Worm (Caenorhabditis elegans): ENCODE results near the gene aagr-3.
A peak's percentile ranks its signal among the peaks of the same experiment; 100 is the strongest.

Gene aagr-3

ce11 chrV:9692109-9692581 is 37.2 kb downstream of the aagr-3 start, which contains the start of gene ztf-9 (continued):
- TF ChIP-seq lin-13 (GFP tag; optimal IDR thresholded peaks at IDR 0.05), result no peak
- TF ChIP-seq nhr-77 (tag; optimal IDR thresholded peaks at IDR 0.05), result peak; percentile 39
- TF ChIP-seq aly-2 (tag; optimal IDR thresholded peaks at IDR 0.05), result no peak
- TF ChIP-seq sox-4 (tag; optimal IDR thresholded peaks at IDR 0.05), result no peak
- TF ChIP-seq hlh-4 (tag; optimal IDR thresholded peaks at IDR 0.05), result no peak
- no peak for TF ChIP-seq unc-30 (tag; optimal IDR thresholded peaks at IDR 0.05)
- peak; percentile 59 for TF ChIP-seq snu-23 (GFP tag; optimal IDR thresholded peaks at IDR 0.05)
- TF ChIP-seq zag-1 (tag; optimal IDR thresholded peaks at IDR 0.05), result no peak
- no peak for TF ChIP-seq isw-1 (GFP tag; IDR thresholded peaks at IDR 0.05)
- no peak for TF ChIP-seq vab-15 (tag; optimal IDR thresholded peaks at IDR 0.05)
- no peak for TF ChIP-seq nhr-90 (tag; optimal IDR thresholded peaks at IDR 0.05; ENCODE audit: poor library complexity)
- TF ChIP-seq unc-130 (tag; optimal IDR thresholded peaks at IDR 0.05), result no peak
- TF ChIP-seq mdl-1 (tag; optimal IDR thresholded peaks at IDR 0.05), result no peak
- TF ChIP-seq lin-15B (tag; optimal IDR thresholded peaks at IDR 0.05), result no peak
- peak; percentile 50 for TF ChIP-seq rnt-1 (tag; optimal IDR thresholded peaks at IDR 0.05)
- TF ChIP-seq unc-86 (tag; optimal IDR thresholded peaks at IDR 0.05), result no peak
- peak; percentile 99 for TF ChIP-seq blmp-1 (tag; optimal IDR thresholded peaks at IDR 0.05)
- no peak for TF ChIP-seq pqm-1 (tag; optimal IDR thresholded peaks at IDR 0.05)
- TF ChIP-seq Y116A8C.19 (tag; optimal IDR thresholded peaks at IDR 0.05; ENCODE audit: borderline replicate concordance), result no peak
- no peak for TF ChIP-seq fkh-8 (tag; optimal IDR thresholded peaks at IDR 0.05)
- no peak for TF ChIP-seq nhr-237 (tag; optimal IDR thresholded peaks at IDR 0.05)
- TF ChIP-seq ztf-11 (tag; optimal IDR thresholded peaks at IDR 0.05), result no peak
- TF ChIP-seq unc-62 (GFP tag; optimal IDR thresholded peaks at IDR 0.05), result no peak
- TF ChIP-seq nhr-76 (tag; optimal IDR thresholded peaks at IDR 0.05), result no peak
- no peak for TF ChIP-seq ztf-4 (tag; optimal IDR thresholded peaks at IDR 0.05)
- no peak for TF ChIP-seq aha-1 (tag; optimal IDR thresholded peaks at IDR 0.05)
- no peak for TF ChIP-seq lir-3 (tag; optimal IDR thresholded peaks at IDR 0.05; ENCODE audit: poor library complexity)
- no peak for TF ChIP-seq hpl-2 (GFP tag; optimal IDR thresholded peaks at IDR 0.05)
- TF ChIP-seq ceh-82 (tag; optimal IDR thresholded peaks at IDR 0.05), result peak in 1 of 3 experiments; percentile 49
- TF ChIP-seq lin-14 (GFP tag; optimal IDR thresholded peaks at IDR 0.05), result peak; percentile 87
- TF ChIP-seq jun-1 (tag; optimal IDR thresholded peaks at IDR 0.05), result peak; percentile 6
- no peak for TF ChIP-seq mef-2 (tag; optimal IDR thresholded peaks at IDR 0.05)
- TF ChIP-seq fkh-10 (GFP tag; optimal IDR thresholded peaks at IDR 0.05), result no peak
- TF ChIP-seq C34B4.2 (tag; optimal IDR thresholded peaks at IDR 0.05), result no peak
- TF ChIP-seq nhr-28 (tag; optimal IDR thresholded peaks at IDR 0.05), result no peak
- TF ChIP-seq ces-1 (GFP tag; optimal IDR thresholded peaks at IDR 0.05), result no peak
- peak; percentile 16 for TF ChIP-seq irx-1 (tag; optimal IDR thresholded peaks at IDR 0.05)
- TF ChIP-seq nhr-11 (tag; optimal IDR thresholded peaks at IDR 0.05), result no peak
- TF ChIP-seq nhr-71 (tag; optimal IDR thresholded peaks at IDR 0.05), result peak; percentile 40

- TF ChIP-seq ceh-90 (tag; optimal IDR thresholded peaks at IDR 0.05), result no peak
- peak; percentile 65 for TF ChIP-seq snu-23 (GFP tag; optimal IDR thresholded peaks at IDR 0.05)
- no peak for TF ChIP-seq dsc-1 (tag; optimal IDR thresholded peaks at IDR 0.05)
- TF ChIP-seq efl-1 (optimal IDR thresholded peaks at IDR 0.05), result peak; percentile 33 to 55
- peak; percentile 50 to 94 for TF ChIP-seq efl-1 (GFP tag; optimal IDR thresholded peaks at IDR 0.05 in 1 of 2)
- TF ChIP-seq mdl-1 (tag; optimal IDR thresholded peaks at IDR 0.05), result peak in 1 of 2 experiments; percentile 40
- no peak for TF ChIP-seq nhr-47 (tag; optimal IDR thresholded peaks at IDR 0.05)
- peak; percentile 42 for TF ChIP-seq swsn-7 (tag; optimal IDR thresholded peaks at IDR 0.05)
- no peak for TF ChIP-seq hpl-2 (GFP tag; optimal IDR thresholded peaks at IDR 0.05)
- TF ChIP-seq nhr-77 (tag; optimal IDR thresholded peaks at IDR 0.05), result no peak
- TF ChIP-seq jun-1 (tag; optimal IDR thresholded peaks at IDR 0.05), result no peak
- no peak for TF ChIP-seq unc-86 (tag; optimal IDR thresholded peaks at IDR 0.05)
- no peak for TF ChIP-seq pqm-1 (tag; optimal IDR thresholded peaks at IDR 0.05)
- TF ChIP-seq lsy-2 (tag; optimal IDR thresholded peaks at IDR 0.05), result peak; percentile 73 to 94
- peak in 1 of 3 experiments; percentile 59 for TF ChIP-seq ceh-82 (tag; optimal IDR thresholded peaks at IDR 0.05)
- no peak for TF ChIP-seq ztf-4 (tag; optimal IDR thresholded peaks at IDR 0.05)
- no peak for TF ChIP-seq fos-1 (tag; optimal IDR thresholded peaks at IDR 0.05)
- TF ChIP-seq nhr-71 (tag; optimal IDR thresholded peaks at IDR 0.05), result no peak
- TF ChIP-seq unc-30 (tag; optimal IDR thresholded peaks at IDR 0.05), result no peak
- TF ChIP-seq tlp-1 (tag; optimal IDR thresholded peaks at IDR 0.05), result no peak
- no peak for TF ChIP-seq elt-2 (tag; optimal IDR thresholded peaks at IDR 0.05)
- TF ChIP-seq tbx-2 (tag; optimal IDR thresholded peaks at IDR 0.05), result no peak
- peak; percentile 5 for TF ChIP-seq lin-15B (tag; optimal IDR thresholded peaks at IDR 0.05)
- no peak for TF ChIP-seq ces-1 (GFP tag; optimal IDR thresholded peaks at IDR 0.05)
- peak; percentile 72 for TF ChIP-seq skn-1 (tag; optimal IDR thresholded peaks at IDR 0.05)
- no peak for TF ChIP-seq nhr-76 (tag; optimal IDR thresholded peaks at IDR 0.05)
- no peak for TF ChIP-seq ceh-88 (GFP tag; IDR thresholded peaks at IDR 0.05)
- TF ChIP-seq aly-2 (tag; optimal IDR thresholded peaks at IDR 0.05), result no peak
- TF ChIP-seq C04F5.9 (tag; optimal IDR thresholded peaks at IDR 0.05), result no peak
These were observed 38.6 kb downstream of the aagr-3 start for ce11 chrV:9690728-9691127.
